Worm (Caenorhabditis elegans) whole organism, mixed stage, embryonic: Measurements from ENCODE around the gene C16C8.4.

Source experiments
- M03D4.4 ChIP-seq: sonication (generic microtip); optimal IDR thresholded peaks from 2 replicates; lab custom pipeline; 2017; ENCODE audit warnings: mild to moderate bottlenecking, missing genetic modification characterization, missing compliant biosample characterization
- bed-3 ChIP-seq: fragments of 200-800 bp; sonication (Bioruptor generic); optimal IDR thresholded peaks from 3 replicates; lab custom pipeline; 2018; ENCODE audit warnings: mild to moderate bottlenecking, missing genetic modification characterization, moderate library complexity, missing compliant biosample characterization
- blmp-1 ChIP-seq: fragments of 150-350 bp; optimal IDR thresholded peaks from 2 replicates; lab custom pipeline; 2014; ENCODE audit warnings: missing biosample characterization, missing genetic modification characterization
- ceh-43 ChIP-seq: fragments of 200-800 bp; sonication (Bioruptor generic); optimal IDR thresholded peaks from 2 replicates; lab custom pipeline; 2018; ENCODE audit warnings: mild to moderate bottlenecking, missing genetic modification characterization, moderate library complexity, missing compliant biosample characterization
- ceh-83 ChIP-seq: fragments of 200-800 bp; sonication (Bioruptor generic); optimal IDR thresholded peaks from 2 replicates; lab custom pipeline; 2018; ENCODE audit warnings: mild to moderate bottlenecking, missing genetic modification characterization, missing compliant biosample characterization
- ces-1 ChIP-seq: fragments of 150-350 bp; optimal IDR thresholded peaks from 2 replicates; lab custom pipeline; 2014; ENCODE audit warnings: missing biosample characterization, missing genetic modification reagents, missing genetic modification characterization
- cnd-1 ChIP-seq: fragments of 200-800 bp; sonication (Bioruptor generic); optimal IDR thresholded peaks from 2 replicates; lab custom pipeline; 2018; ENCODE audit warnings: mild to moderate bottlenecking, missing genetic modification characterization, missing compliant biosample characterization
- drap-1 ChIP-seq: fragments of 200-800 bp; sonication (Bioruptor generic); optimal IDR thresholded peaks from 3 replicates; lab custom pipeline; 2018; ENCODE audit warnings: mild to moderate bottlenecking, missing genetic modification characterization, missing compliant biosample characterization
- elt-1 ChIP-seq: sonication (generic microtip); optimal IDR thresholded peaks from 2 replicates; lab custom pipeline; 2017; ENCODE audit warnings: missing genetic modification characterization, mild to moderate bottlenecking, missing compliant biosample characterization, antibody characterized with exemption, moderate library complexity, borderline replicate concordance; ENCODE audit not compliant: insufficient read depth
- elt-3 ChIP-seq: fragments of 150-350 bp; optimal IDR thresholded peaks from 2 replicates; lab custom pipeline; 2014; ENCODE audit warnings: missing biosample characterization, missing genetic modification characterization
- flh-1 ChIP-seq: fragments of 200-800 bp; sonication (Bioruptor generic); optimal IDR thresholded peaks from 2 replicates; lab custom pipeline; 2018; ENCODE audit warnings: mild to moderate bottlenecking, missing genetic modification characterization, moderate library complexity, missing compliant biosample characterization
- ham-2 ChIP-seq: fragments of 200-800 bp; sonication (Bioruptor generic); optimal IDR thresholded peaks from 2 replicates; lab custom pipeline; 2018; ENCODE audit warnings: mild to moderate bottlenecking, missing genetic modification characterization, missing compliant biosample characterization
- hlh-1 ChIP-seq: fragments of 150-350 bp; optimal IDR thresholded peaks from 2 replicates; lab custom pipeline; 2014; ENCODE audit warnings: missing biosample characterization, missing genetic modification reagents, missing genetic modification characterization
- lin-13 ChIP-seq: fragments of 150-350 bp; optimal IDR thresholded peaks from 2 replicates; lab custom pipeline; 2014; ENCODE audit warnings: missing biosample characterization, missing genetic modification characterization
- lin-32 ChIP-seq: fragments of 200-800 bp; sonication (Bioruptor generic); optimal IDR thresholded peaks from 2 replicates; lab custom pipeline; 2018; ENCODE audit warnings: mild to moderate bottlenecking, missing genetic modification characterization, missing compliant biosample characterization
- lsy-2 ChIP-seq: fragments of 150-350 bp; optimal IDR thresholded peaks from 2 replicates; lab custom pipeline; 2014; ENCODE audit warnings: missing biosample characterization, missing genetic modification characterization
- mab-5 ChIP-seq: fragments of 150-350 bp; optimal IDR thresholded peaks from 2 replicates; lab custom pipeline; 2014; ENCODE audit warnings: missing biosample characterization, missing genetic modification characterization
- mep-1 ChIP-seq: fragments of 150-350 bp; optimal IDR thresholded peaks from 2 replicates; lab custom pipeline; 2017; ENCODE audit warnings: missing biosample characterization, missing genetic modification reagents, missing genetic modification characterization, inconsistent platforms
- mls-2 ChIP-seq: sonication (generic microtip); optimal IDR thresholded peaks from 2 replicates; lab custom pipeline; 2016; ENCODE audit warnings: mild to moderate bottlenecking, missing genetic modification characterization, moderate library complexity, missing compliant biosample characterization
- nhr-12 ChIP-seq: fragments of 150-350 bp; optimal IDR thresholded peaks from 2 replicates; lab custom pipeline; 2014; ENCODE audit warnings: missing biosample characterization, missing genetic modification characterization
- nhr-2 ChIP-seq: fragments of 150-350 bp; optimal IDR thresholded peaks from 2 replicates; lab custom pipeline; 2014; ENCODE audit warnings: missing biosample characterization, missing genetic modification characterization
- nhr-28 ChIP-seq: fragments of 150-350 bp; optimal IDR thresholded peaks from 2 replicates; lab custom pipeline; 2014; ENCODE audit warnings: missing biosample characterization, missing genetic modification characterization
- nhr-76 ChIP-seq: sonication (generic microtip); optimal IDR thresholded peaks from 2 replicates; lab custom pipeline; 2017; ENCODE audit warnings: missing biosample characterization, missing genetic modification characterization
- pha-4 ChIP-seq: fragments of 150-350 bp; optimal IDR thresholded peaks from 2 replicates; lab custom pipeline; 2018; ENCODE audit warnings: missing biosample characterization, missing genetic modification reagents, missing genetic modification characterization
- snpc-4 ChIP-seq: fragments of 150-350 bp; optimal IDR thresholded peaks from 2 replicates; lab custom pipeline; 2014; ENCODE audit warnings: missing biosample characterization, missing genetic modification characterization
- sptf-1 ChIP-seq: sonication (generic microtip); optimal IDR thresholded peaks from 2 replicates; lab custom pipeline; 2017; ENCODE audit warnings: mild to moderate bottlenecking, missing genetic modification characterization, moderate library complexity, missing compliant biosample characterization
- tbx-8 ChIP-seq: fragments of 200-800 bp; sonication (Bioruptor generic); optimal IDR thresholded peaks from 2 replicates; lab custom pipeline; 2018; ENCODE audit warnings: mild to moderate bottlenecking, missing genetic modification characterization, moderate library complexity, missing compliant biosample characterization
- unc-120 ChIP-seq: sonication (generic microtip); optimal IDR thresholded peaks from 2 replicates; lab custom pipeline; 2017; ENCODE audit warnings: missing genetic modification characterization, missing compliant biosample characterization; ENCODE audit not compliant: poor library complexity, severe bottlenecking
- unc-62 ChIP-seq: fragments of 150-350 bp; optimal IDR thresholded peaks from 2 replicates; lab custom pipeline; 2014; ENCODE audit warnings: missing biosample characterization, missing genetic modification reagents, missing genetic modification characterization
- zip-8 ChIP-seq: fragments of 150-350 bp; optimal IDR thresholded peaks from 2 replicates; lab custom pipeline; 2014; ENCODE audit warnings: missing biosample characterization, missing genetic modification characterization
- ztf-11 ChIP-seq: fragments of 150-350 bp; optimal IDR thresholded peaks from 2 replicates; lab custom pipeline; 2014; ENCODE audit warnings: missing biosample characterization, missing genetic modification characterization

Gene C16C8.4

ce11 chrII:3460048-3460447 lies 15.9 kb upstream of the C16C8.4 start, which contains the start of gene C16C8.7:
Gene C16C8.7, minus strand, starts transcription at chrII:3460148.
- TF ChIP-seq blmp-1 (tag; lab: Kevin White, UChicago) = no peak
- TF ChIP-seq nhr-2 (tag; lab: Kevin White, UChicago) = no peak
- no peak for TF ChIP-seq hlh-1
- no peak for TF ChIP-seq bed-3 (GFP tag; lab: Kevin White, UChicago)
- TF ChIP-seq unc-62 (GFP tag; lab: Kevin White, UChicago) = no peak
- TF ChIP-seq ceh-83 (GFP tag; lab: Kevin White, UChicago) = no peak
- TF ChIP-seq elt-3 (tag; lab: Kevin White, UChicago) = no peak
- TF ChIP-seq ztf-11 (tag; lab: Kevin White, UChicago) = no peak
- no peak for TF ChIP-seq nhr-76 (tag; lab: Kevin White, UChicago)
- TF ChIP-seq lin-32 = no peak
- TF ChIP-seq nhr-12 (tag; lab: Kevin White, UChicago) = no peak

ce11 chrII:3459199-3459598 lies 15.0 kb upstream of the C16C8.4 start:
- TF ChIP-seq ceh-43 (GFP tag; lab: Kevin White, UChicago) (no peak), mep-1 (tag; lab: Kevin White, UChicago) (no peak), ces-1 (GFP tag; lab: Kevin White, UChicago) (no peak), bed-3 (GFP tag; lab: Kevin White, UChicago) (no peak), tbx-8 (no peak), flh-1 (GFP tag; lab: Kevin White, UChicago) (no peak), hlh-1 (no peak), pha-4 (tag; lab: Kevin White, UChicago) (no peak), nhr-12 (tag; lab: Kevin White, UChicago) (no peak), drap-1 (GFP tag; lab: Kevin White, UChicago) (no peak), sptf-1 (tag; lab: Kevin White, UChicago) (no peak), unc-62 (GFP tag; lab: Kevin White, UChicago) (no peak), cnd-1 (tag; lab: Kevin White, UChicago) (no peak), unc-120 (no peak)

DNA sequence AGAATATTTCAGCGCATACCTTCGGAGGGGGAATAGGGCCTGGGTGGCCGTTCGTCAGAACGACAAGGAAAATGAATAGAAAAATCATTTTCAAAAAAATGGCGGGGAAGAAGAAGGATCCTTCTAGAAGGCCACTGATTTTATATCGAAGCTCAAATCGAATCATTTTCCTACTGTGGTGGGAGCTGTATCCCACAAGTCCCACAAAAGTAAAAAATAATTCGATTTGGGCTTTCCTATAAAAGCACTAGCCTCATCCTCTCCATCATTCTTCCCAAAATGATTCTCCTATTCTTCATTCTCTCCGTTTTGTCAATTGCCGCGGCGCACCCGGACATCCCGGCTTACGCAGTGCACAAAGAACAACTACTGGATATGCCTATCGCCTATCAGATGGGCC lies 14.0 kb upstream of the C16C8.4 start, which contains the start of the genes C16C8.26 and C16C8.19:
C16C8.26 (minus strand) TSS at position 101 of the 400 bp plus-strand sequence.
C16C8.19 (plus strand) TSS at position 279 of the 400 bp plus-strand sequence.
- no peak for TF ChIP-seq nhr-2 (tag; lab: Kevin White, UChicago)
- TF ChIP-seq zip-8 (tag; lab: Kevin White, UChicago) = no peak
- TF ChIP-seq cnd-1 (tag; lab: Kevin White, UChicago) = no peak
- no peak for TF ChIP-seq lin-32
- TF ChIP-seq ztf-11 (tag; lab: Kevin White, UChicago) = no peak
- no peak for TF ChIP-seq mab-5 (tag; lab: Kevin White, UChicago)
- TF ChIP-seq ceh-43 (GFP tag; lab: Kevin White, UChicago) = no peak
- TF ChIP-seq drap-1 (GFP tag; lab: Kevin White, UChicago) = no peak
- TF ChIP-seq snpc-4 (tag; lab: Kevin White, UChicago) = no peak
- TF ChIP-seq unc-120 = no peak
- no peak for TF ChIP-seq nhr-28 (tag; lab: Kevin White, UChicago)
- no peak for TF ChIP-seq M03D4.4
- no peak for TF ChIP-seq mls-2 (tag; lab: Kevin White, UChicago)
- TF ChIP-seq ham-2 (GFP tag; lab: Kevin White, UChicago) = no peak
- TF ChIP-seq blmp-1 (tag; lab: Kevin White, UChicago) = no peak
- TF ChIP-seq lsy-2 (tag; lab: Kevin White, UChicago) = no peak
- no peak for TF ChIP-seq nhr-76 (tag; lab: Kevin White, UChicago)

- TF ChIP-seq nhr-28 (tag; lab: Kevin White, UChicago) (no peak), ham-2 (GFP tag; lab: Kevin White, UChicago) (no peak), nhr-76 (tag; lab: Kevin White, UChicago) (no peak), elt-1 (no peak), elt-3 (tag; lab: Kevin White, UChicago) (no peak), lin-13 (no peak), snpc-4 (tag; lab: Kevin White, UChicago) (no peak), M03D4.4 (no peak), ceh-43 (GFP tag; lab: Kevin White, UChicago) (no peak), nhr-2 (tag; lab: Kevin White, UChicago) (no peak), ces-1 (GFP tag; lab: Kevin White, UChicago) (no peak), mab-5 (tag; lab: Kevin White, UChicago) (no peak)
Observed at ce11 chrII:3453521-3453920, 9.3 kb upstream of the C16C8.4 start, which contains the start of gene C16C8.11. Gene C16C8.11, plus strand, starts transcription at chrII:3453708.
